Worm (Caenorhabditis elegans) whole organism, L4 larva: Measurements from ENCODE around the gene C07G1.7.

Experiments used
- F44E2.7 ChIP-seq: fragments of 200-800 bp; sonication (Bioruptor generic); IDR thresholded peaks from 2 replicates; pipeline ENCODE4 v2.1.2; 2022; ENCODE audit warnings: missing genetic modification characterization, missing compliant biosample characterization
- R02D3.7 ChIP-seq: fragments of 150-350 bp; sonication (generic microtip); optimal IDR thresholded peaks from 3 replicates; lab custom pipeline; 2014; ENCODE audit warnings: missing biosample characterization, missing genetic modification characterization
- T26A8.4 ChIP-seq: fragments of 200-800 bp; sonication (Bioruptor generic); IDR thresholded peaks from 2 replicates; pipeline ENCODE4 v1.3.6; 2022; ENCODE audit warnings: missing genetic modification characterization, missing compliant biosample characterization
- Y75B8A.6 ChIP-seq: fragments of 200-800 bp; sonication (Bioruptor generic); IDR thresholded peaks from 2 replicates; pipeline ENCODE4 v1.3.6; 2022; ENCODE audit warnings: missing genetic modification reagents, missing genetic modification characterization, missing compliant biosample characterization
- aha-1 ChIP-seq: fragments of 150-350 bp; peaks from one replicate; lab custom pipeline; 2014; ENCODE audit warnings: missing biosample characterization, missing genetic modification characterization
- ama-1 ChIP-seq: fragments of 150-350 bp; optimal IDR thresholded peaks from 2 replicates; lab custom pipeline; 2014; ENCODE audit warnings: inconsistent platforms, mixed read lengths
- attf-4 ChIP-seq: sonication (generic microtip); optimal IDR thresholded peaks from 3 replicates; lab custom pipeline; 2017; ENCODE audit warnings: missing biosample characterization, missing genetic modification characterization
- ceh-28 ChIP-seq: fragments of 150-350 bp; optimal IDR thresholded peaks from 2 replicates; lab custom pipeline; 2014; ENCODE audit warnings: missing biosample characterization, missing genetic modification reagents, missing genetic modification characterization
- ceh-62 ChIP-seq: sonication (generic microtip); optimal IDR thresholded peaks from 2 replicates; lab custom pipeline; 2017; ENCODE audit warnings: missing biosample characterization, missing genetic modification characterization
- ceh-82 ChIP-seq: sonication (generic microtip); optimal IDR thresholded peaks from 2 replicates; lab custom pipeline; 2017; ENCODE audit warnings: missing biosample characterization, missing genetic modification characterization
- cey-2 ChIP-seq: sonication (generic microtip); optimal IDR thresholded peaks from 3 replicates; lab custom pipeline; 2017; ENCODE audit warnings: missing genetic modification characterization, mild to moderate bottlenecking, missing compliant biosample characterization, antibody characterized with exemption, borderline replicate concordance; ENCODE audit not compliant: insufficient read depth
- dmd-8 ChIP-seq: fragments of 200-800 bp; sonication (Bioruptor generic); IDR thresholded peaks from 2 replicates; pipeline ENCODE4 v1.3.6; 2022; ENCODE audit warnings: missing genetic modification characterization, missing compliant biosample characterization
- duxl-1 ChIP-seq: sonication (generic microtip); optimal IDR thresholded peaks from 2 replicates; lab custom pipeline; 2016; ENCODE audit warnings: mild to moderate bottlenecking, missing genetic modification characterization, moderate library complexity, missing compliant biosample characterization; ENCODE audit not compliant: poor library complexity
- egl-43 ChIP-seq: fragments of 200-800 bp; sonication (Bioruptor generic); IDR thresholded peaks from 2 replicates; pipeline ENCODE4 v1.3.6; 2022; ENCODE audit warnings: missing genetic modification reagents, missing genetic modification characterization, missing compliant biosample characterization
- fkh-10 ChIP-seq: fragments of 150-350 bp; optimal IDR thresholded peaks from 2 replicates; lab custom pipeline; 2014; ENCODE audit warnings: missing biosample characterization, missing genetic modification reagents, missing genetic modification characterization
- fos-1 ChIP-seq: fragments of 150-350 bp; optimal IDR thresholded peaks from 2 replicates; lab custom pipeline; 2014; ENCODE audit warnings: missing biosample characterization, missing genetic modification characterization
- gei-8 ChIP-seq: fragments of 200-800 bp; sonication (Bioruptor generic); optimal IDR thresholded peaks from 2 replicates; lab custom pipeline; 2018; ENCODE audit warnings: mild to moderate bottlenecking, missing genetic modification characterization, missing compliant biosample characterization
- hif-1 ChIP-seq, 2 experiments: sonication (generic microtip); optimal IDR thresholded peaks; 2 replicates each; lab custom pipeline; 2016 to 2017; ENCODE audit warnings: missing compliant biosample characterization in 2 of 2, missing genetic modification characterization in 2 of 2, missing genetic modification reagents in 2 of 2, missing genotype in 2 of 2, mild to moderate bottlenecking in 1 of 2
- hlh-30 ChIP-seq: sonication (generic microtip); optimal IDR thresholded peaks from 2 replicates; lab custom pipeline; 2017; ENCODE audit warnings: antibody characterized with exemption, mild to moderate bottlenecking, missing genetic modification characterization, missing compliant biosample characterization; ENCODE audit not compliant: insufficient read depth
- lim-7 ChIP-seq: fragments of 200-800 bp; sonication (Bioruptor generic); IDR thresholded peaks from 2 replicates; pipeline ENCODE4 v1.3.6; 2022; ENCODE audit warnings: missing genetic modification characterization, missing compliant biosample characterization
- lin-1 ChIP-seq: fragments of 200-800 bp; sonication (Bioruptor generic); IDR thresholded peaks from 2 replicates; pipeline ENCODE4 v1.3.6; 2022; ENCODE audit warnings: missing genetic modification reagents, missing genetic modification characterization, missing compliant biosample characterization
- lsy-2 ChIP-seq, 2 experiments: fragments of 150-350 bp in 1 of 2; sonication (generic microtip) in 1 of 2; optimal IDR thresholded peaks; 2 replicates each; lab custom pipeline; 2014 to 2017; ENCODE audit warnings: missing biosample characterization in 2 of 2, missing genetic modification characterization in 2 of 2
- madf-5 ChIP-seq, 2 experiments: fragments of 200-800 bp; sonication (Bioruptor generic); IDR thresholded peaks; 2 replicates each; pipeline ENCODE4 v1.3.6; 2022; ENCODE audit warnings: missing compliant biosample characterization in 2 of 2, missing genetic modification characterization in 2 of 2
- nhr-111 ChIP-seq: fragments of 200-800 bp; sonication (Bioruptor generic); optimal IDR thresholded peaks from 2 replicates; lab custom pipeline; 2018; ENCODE audit warnings: mild to moderate bottlenecking, missing genetic modification characterization, missing compliant biosample characterization
- nhr-237 ChIP-seq: sonication (generic microtip); optimal IDR thresholded peaks from 2 replicates; lab custom pipeline; 2017; ENCODE audit warnings: missing biosample characterization, missing genetic modification characterization
- nhr-76 ChIP-seq: fragments of 150-350 bp; optimal IDR thresholded peaks from 2 replicates; lab custom pipeline; 2014; ENCODE audit warnings: missing biosample characterization, missing genetic modification characterization
- pha-4 ChIP-seq, 2 experiments: fragments of 150-350 bp in 1 of 2; fragments of 200-800 bp in 1 of 2; sonication (Bioruptor generic) in 1 of 2; IDR thresholded peaks in 1 of 2; optimal IDR thresholded peaks in 1 of 2; 2 replicates each; pipeline versions ENCODE4 v1.3.6 to Lab custom; 2014 to 2022; ENCODE audit warnings: missing genetic modification characterization in 2 of 2, missing genetic modification reagents in 2 of 2, missing biosample characterization in 1 of 2, missing compliant biosample characterization in 1 of 2
- pqm-1 ChIP-seq: sonication (generic microtip); optimal IDR thresholded peaks from 2 replicates; lab custom pipeline; 2017; ENCODE audit warnings: missing biosample characterization, missing genetic modification characterization
- snpc-4 ChIP-seq: fragments of 150-350 bp; optimal IDR thresholded peaks from 2 replicates; lab custom pipeline; 2014; ENCODE audit warnings: missing biosample characterization, missing genetic modification characterization
- unc-130 ChIP-seq: sonication (generic microtip); optimal IDR thresholded peaks from 2 replicates; lab custom pipeline; 2016; ENCODE audit warnings: missing genetic modification reagents, missing genetic modification characterization, missing compliant biosample characterization
- vab-7 ChIP-seq: fragments of 200-800 bp; sonication (Bioruptor generic); IDR thresholded peaks from 2 replicates; pipeline ENCODE4 v1.3.6; 2022; ENCODE audit warnings: missing genetic modification reagents, missing genetic modification characterization, missing compliant biosample characterization
- zip-2 ChIP-seq: fragments of 150-350 bp; optimal IDR thresholded peaks from 2 replicates; lab custom pipeline; 2014; ENCODE audit warnings: missing biosample characterization, missing genetic modification characterization
- ztf-11 ChIP-seq: fragments of 150-350 bp; optimal IDR thresholded peaks from 2 replicates; lab custom pipeline; 2014; ENCODE audit warnings: missing biosample characterization, missing genetic modification characterization
- ztf-7 ChIP-seq: fragments of 150-350 bp; optimal IDR thresholded peaks from 2 replicates; lab custom pipeline; 2014; ENCODE audit warnings: missing biosample characterization, missing genetic modification characterization

C07G1.7 gene

DNA sequence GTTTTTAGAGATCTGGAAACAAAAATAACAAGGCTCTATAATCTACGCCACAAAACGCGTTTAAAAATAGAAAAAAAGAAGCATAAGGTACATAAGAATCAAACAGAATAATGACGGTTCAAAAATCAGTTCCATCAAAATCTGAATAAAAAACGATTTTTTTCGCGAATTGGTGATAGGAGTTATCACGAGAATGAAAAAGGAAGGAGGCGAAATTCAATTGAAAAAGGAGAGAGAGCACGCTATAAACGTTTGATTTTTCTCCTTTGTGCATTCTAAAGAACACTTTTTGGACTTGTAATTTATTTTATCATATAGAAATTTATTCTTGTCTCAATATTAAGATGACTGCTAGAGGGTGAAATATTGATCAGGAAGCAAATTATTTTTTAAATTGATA is 39.7 kb upstream of the C07G1.7 start (continued):
- TF ChIP-seq duxl-1 (no peak), zip-2 (tag; lab: Kevin White, UChicago) (no peak), lin-1 (GFP tag; lab: Robert Waterston, UW) (no peak), hlh-30 (tag; lab: Kevin White, UChicago) (no peak), pqm-1 (tag; lab: Kevin White, UChicago) (peak; percentile 29), ztf-7 (tag; lab: Kevin White, UChicago) (no peak)

- TF ChIP-seq T26A8.4 (GFP tag; lab: Robert Waterston, UW) (no peak), nhr-237 (no peak), aha-1 (tag; lab: Kevin White, UChicago) (peak; percentile 31)
- TF ChIP-seq, all 104 proteins: peak for 1
Measured at ce11 chrIV:8247341-8247740, 35.7 kb upstream of the C07G1.7 start.

ce11 chrIV:8244112-8244511 is 32.5 kb upstream of the C07G1.7 start, which contains the start of gene T09A12.1:
Gene T09A12.1, plus strand, starts transcription at chrIV:8244412.
- TF ChIP-seq madf-5 (GFP tag; IDR thresholded peaks at IDR 0.05; lab: Robert Waterston, UW), result no peak

- TF ChIP-seq dmd-8 (GFP tag; lab: Robert Waterston, UW), result no peak
- no peak for TF ChIP-seq fkh-10
- TF ChIP-seq ceh-82 (tag; lab: Kevin White, UChicago), result no peak
- no peak for TF ChIP-seq lsy-2 (tag; optimal IDR thresholded peaks at IDR 0.05; lab: Kevin White, UChicago)
- no peak for TF ChIP-seq ztf-11 (tag; lab: Kevin White, UChicago)
- no peak for TF ChIP-seq cey-2
- no peak for TF ChIP-seq Y75B8A.6
- TF ChIP-seq attf-4 (tag; lab: Kevin White, UChicago), result no peak
- no peak for TF ChIP-seq snpc-4
- TF ChIP-seq ceh-62 (tag; lab: Kevin White, UChicago), result no peak
- TF ChIP-seq unc-130 (GFP tag; lab: Kevin White, UChicago), result no peak
- TF ChIP-seq nhr-111 (GFP tag; lab: Kevin White, UChicago), result no peak
- TF ChIP-seq, all 104 proteins: peak for 0
Measured at ce11 chrIV:8243599-8243998, 32.0 kb upstream of the C07G1.7 start, which contains the start of gene T09A12.8. Gene T09A12.8, minus strand, starts transcription at chrIV:8243699.

- TF ChIP-seq ceh-28 (no peak), F44E2.7 (GFP tag; lab: Robert Waterston, UW) (no peak), lin-1 (GFP tag; lab: Robert Waterston, UW) (no peak), ztf-7 (tag; lab: Kevin White, UChicago) (no peak), ztf-11 (tag; lab: Kevin White, UChicago) (no peak), fos-1 (no peak), ama-1 (no peak), nhr-237 (no peak), attf-4 (tag; lab: Kevin White, UChicago) (no peak), R02D3.7 (tag; lab: Kevin White, UChicago) (no peak), lim-7 (GFP tag; lab: Robert Waterston, UW) (no peak), hif-1 (tag; optimal IDR thresholded peaks at IDR 0.05; lab: Kevin White, UChicago) (no peak), nhr-76 (tag; lab: Kevin White, UChicago) (no peak), gei-8 (GFP tag; lab: Kevin White, UChicago) (no peak), Y75B8A.6 (no peak), egl-43 (GFP tag; lab: Robert Waterston, UW) (no peak), pha-4 (GFP tag; IDR thresholded peaks at IDR 0.05; lab: Robert Waterston, UW) (no peak), pha-4 (tag; optimal IDR thresholded peaks at IDR 0.05; lab: Kevin White, UChicago) (no peak), vab-7 (GFP tag; lab: Robert Waterston, UW) (no peak)
Measured at ce11 chrIV:8243170-8243569, 31.5 kb upstream of the C07G1.7 start.
